Fruit fly (Drosophila melanogaster) S2 (cell line): Measurements from ENCODE around the gene TwdlR.

ENCODE experiments used
- CG8478 ChIP-seq: fragments of >200 bp; optimal IDR thresholded peaks from 2 replicates; lab custom pipeline; 2018
- CTCF ChIP-seq, 2 experiments: fragments of >200 bp; optimal IDR thresholded peaks; 2 replicates each; lab custom pipeline; 2018

DNA sequence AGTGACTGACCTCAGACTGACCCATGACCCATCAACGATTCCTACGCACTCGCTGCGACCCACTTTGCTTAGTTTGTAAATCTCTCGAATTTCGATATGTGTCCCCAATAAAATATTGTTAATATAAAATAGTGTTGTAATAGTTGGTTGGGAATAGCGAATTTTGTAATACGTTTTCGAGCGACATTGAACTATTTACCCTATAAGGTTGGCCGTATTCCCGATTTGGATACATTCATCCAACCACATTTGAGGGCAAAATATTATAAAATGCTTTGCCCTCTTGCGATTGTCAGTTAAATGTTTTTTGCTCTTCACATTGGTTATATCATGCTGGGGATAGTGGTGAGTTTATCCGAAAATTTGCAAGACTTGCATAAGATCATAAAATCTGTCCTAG, at the start of gene TwdlR:
- TF ChIP-seq CG8478 (lab: Kevin White, UChicago) = no peak
- no peak for TF ChIP-seq CTCF (optimal IDR thresholded peaks at IDR 0.05; lab: Kevin White, UChicago)
